Worm (Caenorhabditis elegans) whole organism, L4 larva: Measurements from ENCODE around the gene hst-3.2.

Experiments used
- D1046.2 ChIP-seq: fragments of 200-800 bp; sonication (Bioruptor generic); IDR thresholded peaks from 2 replicates; pipeline ENCODE4 v1.3.6; 2022; ENCODE audit warnings: missing genetic modification characterization, missing compliant biosample characterization
- F26F4.8 ChIP-seq: fragments of 200-800 bp; sonication (Bioruptor generic); conservative IDR thresholded peaks from 2 replicates; pipeline ENCODE4 v1.3.6; 2022; ENCODE audit warnings: missing genetic modification characterization, missing compliant biosample characterization
- R02D3.7 ChIP-seq: fragments of 150-350 bp; sonication (generic microtip); optimal IDR thresholded peaks from 3 replicates; lab custom pipeline; 2014; ENCODE audit warnings: missing biosample characterization, missing genetic modification characterization
- T20F7.1 ChIP-seq: fragments of 200-800 bp; sonication (Bioruptor generic); optimal IDR thresholded peaks from 2 replicates; lab custom pipeline; 2018; ENCODE audit warnings: mild to moderate bottlenecking, missing genetic modification characterization, missing compliant biosample characterization
- Y48G9A.11 ChIP-seq: fragments of 200-800 bp; sonication (Bioruptor generic); IDR thresholded peaks from 2 replicates; pipeline ENCODE4 v1.3.6; 2022; ENCODE audit warnings: missing genetic modification reagents, missing genetic modification characterization, missing compliant biosample characterization
- ZK337.2 ChIP-seq: fragments of 200-800 bp; sonication (Bioruptor generic); IDR thresholded peaks from 2 replicates; pipeline ENCODE4 v1.3.6; 2022; ENCODE audit warnings: missing genetic modification reagents, missing genetic modification characterization, missing compliant biosample characterization
- ZK546.5 ChIP-seq, 2 experiments: sonication (generic microtip); optimal IDR thresholded peaks; 2 replicates each; lab custom pipeline; 2017; ENCODE audit warnings: missing biosample characterization in 2 of 2, missing genetic modification characterization in 2 of 2
- aha-1 ChIP-seq: fragments of 150-350 bp; peaks from one replicate; lab custom pipeline; 2014; ENCODE audit warnings: missing biosample characterization, missing genetic modification characterization
- ama-1 ChIP-seq: fragments of 150-350 bp; optimal IDR thresholded peaks from 2 replicates; lab custom pipeline; 2014; ENCODE audit warnings: inconsistent platforms, mixed read lengths
- attf-4 ChIP-seq: sonication (generic microtip); optimal IDR thresholded peaks from 3 replicates; lab custom pipeline; 2017; ENCODE audit warnings: missing biosample characterization, missing genetic modification characterization
- ceh-82 ChIP-seq: sonication (generic microtip); optimal IDR thresholded peaks from 2 replicates; lab custom pipeline; 2017; ENCODE audit warnings: missing biosample characterization, missing genetic modification characterization
- dpl-1 ChIP-seq: fragments of 150-350 bp; optimal IDR thresholded peaks from 2 replicates; lab custom pipeline; 2014; ENCODE audit warnings: missing biosample characterization, missing genetic modification reagents, missing genetic modification characterization
- duxl-1 ChIP-seq: sonication (generic microtip); optimal IDR thresholded peaks from 2 replicates; lab custom pipeline; 2016; ENCODE audit warnings: mild to moderate bottlenecking, missing genetic modification characterization, moderate library complexity, missing compliant biosample characterization; ENCODE audit not compliant: poor library complexity
- fos-1 ChIP-seq: fragments of 150-350 bp; optimal IDR thresholded peaks from 2 replicates; lab custom pipeline; 2014; ENCODE audit warnings: missing biosample characterization, missing genetic modification characterization
- hif-1 ChIP-seq, 2 experiments: sonication (generic microtip); optimal IDR thresholded peaks; 2 replicates each; lab custom pipeline; 2016 to 2017; ENCODE audit warnings: missing compliant biosample characterization in 2 of 2, missing genetic modification characterization in 2 of 2, missing genetic modification reagents in 2 of 2, missing genotype in 2 of 2, mild to moderate bottlenecking in 1 of 2
- hlh-11 ChIP-seq: fragments of 200-800 bp; sonication (Bioruptor generic); optimal IDR thresholded peaks from 2 replicates; lab custom pipeline; 2018; ENCODE audit warnings: mild to moderate bottlenecking, missing genetic modification characterization, missing compliant biosample characterization
- hlh-30 ChIP-seq: sonication (generic microtip); optimal IDR thresholded peaks from 2 replicates; lab custom pipeline; 2017; ENCODE audit warnings: antibody characterized with exemption, mild to moderate bottlenecking, missing genetic modification characterization, missing compliant biosample characterization; ENCODE audit not compliant: insufficient read depth
- hmg-1.1 ChIP-seq: fragments of 200-800 bp; sonication (Bioruptor generic); IDR thresholded peaks from 2 replicates; pipeline ENCODE4 v1.3.6; 2022; ENCODE audit warnings: missing genetic modification reagents, missing genetic modification characterization, missing compliant biosample characterization
- jun-1 ChIP-seq: fragments of 150-350 bp; optimal IDR thresholded peaks from 2 replicates; lab custom pipeline; 2014; ENCODE audit warnings: missing biosample characterization, missing genetic modification reagents, missing genetic modification characterization
- lin-13 ChIP-seq: fragments of 150-350 bp; optimal IDR thresholded peaks from 2 replicates; lab custom pipeline; 2014; ENCODE audit warnings: missing biosample characterization, missing genetic modification reagents, missing genetic modification characterization
- lin-29 ChIP-seq: fragments of 200-800 bp; sonication (Bioruptor generic); IDR thresholded peaks from 2 replicates; pipeline ENCODE4 v1.3.6; 2022; ENCODE audit warnings: missing genetic modification reagents, missing genetic modification characterization, missing compliant biosample characterization
- lin-38 ChIP-seq: fragments of 200-800 bp; sonication (Bioruptor generic); IDR thresholded peaks from 2 replicates; pipeline ENCODE4 v1.3.6; 2022; ENCODE audit warnings: missing genetic modification reagents, missing genetic modification characterization, missing compliant biosample characterization
- madf-5 ChIP-seq, 2 experiments: fragments of 200-800 bp; sonication (Bioruptor generic); IDR thresholded peaks; 2 replicates each; pipeline ENCODE4 v1.3.6; 2022; ENCODE audit warnings: missing compliant biosample characterization in 2 of 2, missing genetic modification characterization in 2 of 2
- madf-9 ChIP-seq: fragments of 200-800 bp; sonication (Bioruptor generic); conservative IDR thresholded peaks from 2 replicates; pipeline ENCODE4 v1.3.6; 2022; ENCODE audit warnings: missing genetic modification reagents, missing genetic modification characterization, missing compliant biosample characterization
- mdl-1 ChIP-seq, 2 experiments: fragments of 150-350 bp in 1 of 2; sonication (generic microtip) in 1 of 2; optimal IDR thresholded peaks; 2 replicates each; lab custom pipeline; 2014 to 2017; ENCODE audit warnings: missing biosample characterization in 2 of 2, missing genetic modification characterization in 2 of 2
- mdt-29 ChIP-seq: fragments of 200-800 bp; sonication (Bioruptor generic); IDR thresholded peaks from 2 replicates; pipeline ENCODE4 v1.3.6; 2022; ENCODE audit warnings: missing genetic modification reagents, missing genetic modification characterization, missing compliant biosample characterization
- mep-1 ChIP-seq: fragments of 150-350 bp; sonication (generic microtip); optimal IDR thresholded peaks from 3 replicates; lab custom pipeline; 2014; ENCODE audit warnings: missing biosample characterization, missing genetic modification characterization
- mes-2 ChIP-seq: sonication (generic microtip); optimal IDR thresholded peaks from 2 replicates; lab custom pipeline; 2016; ENCODE audit warnings: missing genotype, mild to moderate bottlenecking, missing genetic modification characterization, missing compliant biosample characterization; ENCODE audit not compliant: poor library complexity, severe bottlenecking
- mxl-3 ChIP-seq: fragments of 200-800 bp; sonication (Bioruptor generic); optimal IDR thresholded peaks from 2 replicates; lab custom pipeline; 2018; ENCODE audit warnings: mild to moderate bottlenecking, missing genetic modification characterization, missing compliant biosample characterization
- nhr-11 ChIP-seq: fragments of 150-350 bp; optimal IDR thresholded peaks from 2 replicates; lab custom pipeline; 2014; ENCODE audit warnings: missing biosample characterization, missing genetic modification characterization
- nhr-237 ChIP-seq: sonication (generic microtip); optimal IDR thresholded peaks from 2 replicates; lab custom pipeline; 2017; ENCODE audit warnings: missing biosample characterization, missing genetic modification characterization
- nhr-25 ChIP-seq: sonication (generic microtip); optimal IDR thresholded peaks from 2 replicates; lab custom pipeline; 2017; ENCODE audit warnings: missing genetic modification characterization, mild to moderate bottlenecking, missing compliant biosample characterization, antibody characterized with exemption, moderate library complexity, borderline replicate concordance; ENCODE audit not compliant: insufficient read depth
- nhr-41 ChIP-seq: fragments of 200-800 bp; sonication (Bioruptor generic); IDR thresholded peaks from 2 replicates; pipeline ENCODE4 v1.3.6; 2022; ENCODE audit warnings: missing genetic modification reagents, missing genetic modification characterization, missing compliant biosample characterization
- nhr-42 ChIP-seq: fragments of 200-800 bp; sonication (Bioruptor generic); IDR thresholded peaks from 2 replicates; pipeline ENCODE4 v1.3.6; 2022; ENCODE audit warnings: missing genetic modification characterization, missing compliant biosample characterization
- nhr-48 ChIP-seq: sonication (generic microtip); optimal IDR thresholded peaks from 2 replicates; lab custom pipeline; 2016; ENCODE audit warnings: mild to moderate bottlenecking, missing genetic modification characterization, missing compliant biosample characterization
- nhr-76 ChIP-seq: fragments of 150-350 bp; optimal IDR thresholded peaks from 2 replicates; lab custom pipeline; 2014; ENCODE audit warnings: missing biosample characterization, missing genetic modification characterization
- pha-4 ChIP-seq, 2 experiments: fragments of 150-350 bp in 1 of 2; fragments of 200-800 bp in 1 of 2; sonication (Bioruptor generic) in 1 of 2; IDR thresholded peaks in 1 of 2; optimal IDR thresholded peaks in 1 of 2; 2 replicates each; pipeline versions ENCODE4 v1.3.6 to Lab custom; 2014 to 2022; ENCODE audit warnings: missing genetic modification characterization in 2 of 2, missing genetic modification reagents in 2 of 2, missing biosample characterization in 1 of 2, missing compliant biosample characterization in 1 of 2
- php-3 ChIP-seq: fragments of 200-800 bp; sonication (Bioruptor generic); IDR thresholded peaks from 2 replicates; pipeline ENCODE4 v1.3.6; 2022; ENCODE audit warnings: missing genetic modification reagents, missing genetic modification characterization, missing compliant biosample characterization
- saeg-2 ChIP-seq: fragments of 200-800 bp; sonication (Bioruptor generic); IDR thresholded peaks from 2 replicates; pipeline ENCODE4 v1.3.6; 2022; ENCODE audit warnings: missing genetic modification reagents, missing genetic modification characterization, missing compliant biosample characterization
- sdz-12 ChIP-seq: fragments of 200-800 bp; sonication (Bioruptor generic); optimal IDR thresholded peaks from 2 replicates; lab custom pipeline; 2018; ENCODE audit warnings: mild to moderate bottlenecking, missing genetic modification characterization, missing compliant biosample characterization
- skn-1 ChIP-seq: fragments of 150-350 bp; optimal IDR thresholded peaks from 2 replicates; lab custom pipeline; 2014; ENCODE audit warnings: missing biosample characterization, missing genetic modification characterization
- snpc-1.2 ChIP-seq: fragments of 200-800 bp; sonication (Bioruptor generic); IDR thresholded peaks from 2 replicates; pipeline ENCODE4 v1.3.6; 2022; ENCODE audit warnings: missing genetic modification reagents, missing genetic modification characterization, missing compliant biosample characterization
- spr-1 ChIP-seq: sonication (generic microtip); optimal IDR thresholded peaks from 2 replicates; lab custom pipeline; 2016; ENCODE audit warnings: mild to moderate bottlenecking, missing genetic modification characterization, missing compliant biosample characterization
- tag-97 ChIP-seq: fragments of 200-800 bp; sonication (Bioruptor generic); IDR thresholded peaks from 2 replicates; pipeline ENCODE4 v1.3.6; 2022; ENCODE audit warnings: missing genetic modification characterization, missing compliant biosample characterization
- tra-1 ChIP-seq: fragments of 200-800 bp; sonication (Bioruptor generic); IDR thresholded peaks from 2 replicates; pipeline ENCODE4 v1.3.6; 2022; ENCODE audit warnings: missing genetic modification reagents, missing genetic modification characterization, missing compliant biosample characterization
- unc-39 ChIP-seq: sonication (generic microtip); optimal IDR thresholded peaks from 2 replicates; lab custom pipeline; 2017; ENCODE audit warnings: missing biosample characterization, missing genetic modification characterization
- unc-62 ChIP-seq, 3 experiments: fragments of 150-350 bp in 1 of 3; sonication (generic microtip); optimal IDR thresholded peaks in 2 of 3; peaks in 1 of 3; 1 replicate in 1 of 3; 2 replicates in 2 of 3; lab custom pipeline; 2014 to 2017; ENCODE audit warnings: missing biosample characterization in 3 of 3, missing genetic modification characterization in 3 of 3, missing genetic modification reagents in 3 of 3, missing genotype in 1 of 3
- vab-7 ChIP-seq: fragments of 200-800 bp; sonication (Bioruptor generic); IDR thresholded peaks from 2 replicates; pipeline ENCODE4 v1.3.6; 2022; ENCODE audit warnings: missing genetic modification reagents, missing genetic modification characterization, missing compliant biosample characterization
- zfp-2 ChIP-seq: sonication (generic microtip); optimal IDR thresholded peaks from 2 replicates; lab custom pipeline; 2016; ENCODE audit warnings: mild to moderate bottlenecking, missing genetic modification characterization, missing compliant biosample characterization

The hst-3.2 gene

DNA sequence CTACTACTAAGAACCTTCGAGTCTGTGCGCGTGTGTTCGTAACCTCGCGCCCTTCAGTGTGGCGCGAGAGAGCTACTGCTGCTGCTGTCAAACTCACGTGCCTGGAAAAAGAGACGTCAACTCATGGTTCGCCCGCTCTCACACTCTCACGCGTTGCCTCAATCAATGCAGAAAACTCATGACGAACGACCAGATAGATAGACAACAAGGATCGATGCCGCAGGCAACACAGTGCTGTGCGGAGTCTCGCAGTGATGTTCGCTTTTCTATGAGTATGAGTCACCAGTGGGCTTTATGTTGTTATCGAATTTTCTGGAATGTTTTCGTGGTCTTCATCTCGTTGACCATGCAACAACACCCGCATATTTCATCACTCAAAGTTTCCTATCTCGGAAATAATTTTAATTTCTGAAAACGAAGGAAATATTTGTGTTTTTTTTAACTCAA is 47.8 kb upstream of the hst-3.2 start (continued):
- TF ChIP-seq nhr-11 (tag; lab: Kevin White, UChicago): peak; percentile 91
- TF ChIP-seq R02D3.7 (tag; lab: Kevin White, UChicago): no peak
- no peak for TF ChIP-seq saeg-2 (GFP tag; lab: Robert Waterston, UW)
- TF ChIP-seq php-3 (GFP tag; lab: Robert Waterston, UW): peak; percentile 67; the same call in 1 of the 2 replicates
- peak; percentile 78; the same call in 1 of the 2 replicates for TF ChIP-seq pha-4 (GFP tag; IDR thresholded peaks at IDR 0.05; lab: Robert Waterston, UW)
- no peak for TF ChIP-seq pha-4 (tag; optimal IDR thresholded peaks at IDR 0.05; lab: Kevin White, UChicago)
- TF ChIP-seq spr-1 (tag; lab: Kevin White, UChicago): peak; percentile 34
- TF ChIP-seq aha-1 (tag; lab: Kevin White, UChicago): peak; percentile 99
- peak; percentile 62 for TF ChIP-seq lin-13 (GFP tag; lab: Kevin White, UChicago)
- no peak for TF ChIP-seq duxl-1 (tag; lab: Kevin White, UChicago)
- TF ChIP-seq ama-1 (lab: Kevin White, UChicago): no peak
- peak; percentile 40 for TF ChIP-seq lin-38 (GFP tag; lab: Robert Waterston, UW)
- no peak for TF ChIP-seq unc-39 (tag; lab: Kevin White, UChicago)
- no peak for TF ChIP-seq tag-97 (GFP tag; lab: Robert Waterston, UW)
- no peak for TF ChIP-seq fos-1 (tag; lab: Kevin White, UChicago)
- TF ChIP-seq F26F4.8 (GFP tag; lab: Robert Waterston, UW): no peak
- TF ChIP-seq T20F7.1: peak; percentile 63
- peak; percentile 43 to 83 for TF ChIP-seq hif-1 (tag; optimal IDR thresholded peaks at IDR 0.05; lab: Kevin White, UChicago)
- no peak for TF ChIP-seq nhr-76 (tag; lab: Kevin White, UChicago)
- TF ChIP-seq hlh-30: peak; percentile 100
- TF ChIP-seq unc-62 (GFP tag; optimal IDR thresholded peaks at IDR 0.05 in 1 of 2; lab: Kevin White, UChicago): peak; percentile 61 to 100
- TF ChIP-seq unc-62 (tag; optimal IDR thresholded peaks at IDR 0.05; lab: Kevin White, UChicago): peak; percentile 76
- peak; percentile 60 for TF ChIP-seq mxl-3 (GFP tag; lab: Kevin White, UChicago)
- no peak for TF ChIP-seq Y48G9A.11 (GFP tag; lab: Robert Waterston, UW)
- peak; percentile 95 for TF ChIP-seq hlh-11
- TF ChIP-seq nhr-25 (tag; lab: Kevin White, UChicago): no peak
- no peak for TF ChIP-seq ceh-82 (tag; lab: Kevin White, UChicago)
- TF ChIP-seq lin-29 (GFP tag; lab: Robert Waterston, UW): no peak; the same call in 1 of the 2 replicates
- peak; percentile 70 for TF ChIP-seq mes-2 (tag; lab: Kevin White, UChicago)
- TF ChIP-seq skn-1: no peak
- no peak for TF ChIP-seq attf-4 (tag; lab: Kevin White, UChicago)
- 0 out of 2 replicates have a peak, but pooled peaks have one; percentile 19 for TF ChIP-seq snpc-1.2 (GFP tag; lab: Robert Waterston, UW)
- peak; percentile 54; the same call in 1 of the 2 replicates for TF ChIP-seq madf-9 (GFP tag; lab: Robert Waterston, UW)
- peak; percentile 63 for TF ChIP-seq jun-1 (tag; lab: Kevin White, UChicago)
- no peak for TF ChIP-seq sdz-12
- 0 out of 2 replicates have a peak, but pooled peaks have one; percentile 50 for TF ChIP-seq nhr-41 (GFP tag; lab: Robert Waterston, UW)
- peak; percentile 6 for TF ChIP-seq dpl-1 (GFP tag; lab: Kevin White, UChicago)
- TF ChIP-seq ZK337.2 (GFP tag; lab: Robert Waterston, UW): no peak
- 0 out of 2 replicates have a peak, but pooled peaks have one; percentile 29 for TF ChIP-seq D1046.2 (GFP tag; lab: Robert Waterston, UW)
- peak; percentile 99 for TF ChIP-seq mdt-29 (GFP tag; lab: Robert Waterston, UW)
- peak; percentile 74 for TF ChIP-seq nhr-48 (tag; lab: Kevin White, UChicago)
- no peak for TF ChIP-seq nhr-237 (tag; lab: Kevin White, UChicago)
- no peak for TF ChIP-seq zfp-2 (tag; lab: Kevin White, UChicago)
- no peak for TF ChIP-seq ZK546.5 (tag; optimal IDR thresholded peaks at IDR 0.05; lab: Kevin White, UChicago)
- 0 out of 2 replicates have a peak, but pooled peaks have one; percentile 63 for TF ChIP-seq nhr-42 (GFP tag; lab: Robert Waterston, UW)
- peak; percentile 81 for TF ChIP-seq mep-1 (tag; lab: Kevin White, UChicago)
- peak; percentile 89; the same call in 1 of the 2 replicates for TF ChIP-seq tra-1 (GFP tag; lab: Robert Waterston, UW)
- TF ChIP-seq madf-5 (GFP tag; IDR thresholded peaks at IDR 0.05; lab: Robert Waterston, UW): peak in 1 of 2 experiments; percentile 49; a peak in 1 of 4 replicates
- TF ChIP-seq vab-7: no peak
- TF ChIP-seq mdl-1 (tag; optimal IDR thresholded peaks at IDR 0.05; lab: Kevin White, UChicago): peak; percentile 88 to 94
- peak; percentile 76 for TF ChIP-seq hmg-1.1
